Fruit fly (Drosophila melanogaster): ENCODE measurements around the gene Chsy.
A peak's percentile ranks its signal among the peaks of the same experiment; 100 is the strongest.

The Chsy gene

DNA sequence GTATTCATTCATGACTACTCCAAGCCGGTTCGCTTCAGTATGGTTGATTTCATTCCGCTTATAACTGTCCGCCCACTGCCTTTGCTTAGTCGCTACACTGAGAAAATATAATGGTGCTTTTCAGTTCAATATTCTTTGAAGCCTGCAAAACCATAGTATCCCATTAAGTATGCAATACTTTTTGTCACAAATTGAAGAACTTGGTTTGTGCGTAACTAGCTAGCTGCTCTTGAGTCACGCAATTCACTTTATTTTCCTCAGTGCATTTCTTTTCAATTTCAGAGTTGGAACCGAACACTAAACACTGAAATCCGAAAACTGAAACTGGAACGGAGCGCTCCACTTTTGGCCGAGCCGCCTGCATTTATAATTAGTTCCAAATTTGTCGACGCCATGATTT is 6.4 kb upstream of the Chsy start (continued):
- TF ChIP-seq kah (GFP tag; optimal IDR thresholded peaks at IDR 0.05) (no peak), Spps (tag; optimal IDR thresholded peaks at IDR 0.05) (no peak), CG7928 (GFP tag; optimal IDR thresholded peaks at IDR 0.05) (peak; percentile 14), Tbp (GFP tag; optimal IDR thresholded peaks at IDR 0.05) (no peak), gem (tag; optimal IDR thresholded peaks at IDR 0.05) (peak; percentile 78), tio (GFP tag; optimal IDR thresholded peaks at IDR 0.05) (peak; percentile 2), CG11696 (GFP tag; IDR thresholded peaks at IDR 0.05) (no peak), jing (GFP tag; optimal IDR thresholded peaks at IDR 0.05) (no peak), CG31441 (GFP tag; IDR thresholded peaks at IDR 0.05) (peak; percentile 48), CG10462 (GFP tag; optimal IDR thresholded peaks at IDR 0.05) (no peak), Ets65A (GFP tag) (peak; percentile 95), Fer2 (tag; optimal IDR thresholded peaks at IDR 0.05) (no peak), odd (GFP tag; optimal IDR thresholded peaks at IDR 0.05) (peak; percentile 26), nmo (GFP tag; optimal IDR thresholded peaks at IDR 0.05) (peak; percentile 46), dan (GFP tag; IDR thresholded peaks at IDR 0.05) (no peak), CG18262 (tag; optimal IDR thresholded peaks at IDR 0.05) (peak; percentile 38), Ptx1 (GFP tag; IDR thresholded peaks at IDR 0.05) (peak; percentile 68), CG33213 (GFP tag; optimal IDR thresholded peaks at IDR 0.05) (peak; percentile 43), sc (optimal IDR thresholded peaks at IDR 0.05) (no peak), sc (GFP tag; optimal IDR thresholded peaks at IDR 0.05) (no peak), CG4282 (GFP tag; optimal IDR thresholded peaks at IDR 0.05) (no peak), zen (tag; optimal IDR thresholded peaks at IDR 0.05) (peak; percentile 31), CG14667 (GFP tag; IDR thresholded peaks at IDR 0.05) (peak; percentile 51), CG1024 (GFP tag; IDR thresholded peaks at IDR 0.05) (0 out of 2 replicates have a peak, but pooled peaks have one; percentile 28), Gsc (GFP tag; IDR thresholded peaks at IDR 0.05) (no peak), BEAF-32 (GFP tag; optimal IDR thresholded peaks at IDR 0.05) (no peak), trem (tag; optimal IDR thresholded peaks at IDR 0.05) (no peak), CG6689 (GFP tag; IDR thresholded peaks at IDR 0.05) (peak; percentile 65), wdn (GFP tag; IDR thresholded peaks at IDR 0.05) (peak; percentile 35; the same call in 1 of the 2 replicates), E2f1 (GFP tag; IDR thresholded peaks at IDR 0.05) (peak; percentile 59), bsh (GFP tag; optimal IDR thresholded peaks at IDR 0.05) (peak in 1 of 2 experiments; percentile 57), CG30020 (tag; optimal IDR thresholded peaks at IDR 0.05) (no peak), CG4360 (GFP tag; IDR thresholded peaks at IDR 0.05) (no peak), Drgx (GFP tag; IDR thresholded peaks at IDR 0.05) (peak; percentile 65; the same call in 1 of the 2 replicates), CG10654 (GFP tag; optimal IDR thresholded peaks at IDR 0.05) (peak; percentile 27), CG9609 (GFP tag; optimal IDR thresholded peaks at IDR 0.05) (peak; percentile 51), HHEX (GFP tag; optimal IDR thresholded peaks at IDR 0.05) (peak; percentile 12), fru (optimal IDR thresholded peaks at IDR 0.05) (no peak), exex (tag; optimal IDR thresholded peaks at IDR 0.05) (no peak), CG14710 (tag; optimal IDR thresholded peaks at IDR 0.05) (peak; percentile 0), bab2 (GFP tag; optimal IDR thresholded peaks at IDR 0.05) (peak; percentile 24), h (optimal IDR thresholded peaks at IDR 0.05) (no peak), CG6272 (GFP tag; IDR thresholded peaks at IDR 0.05) (0 out of 2 replicates have a peak, but pooled peaks have one; percentile 47), aop (GFP tag; IDR thresholded peaks at IDR 0.05) (no peak), bbx (GFP tag; IDR thresholded peaks at IDR 0.05; ENCODE audit: partially characterized antibody) (no peak), Myb (GFP tag; optimal IDR thresholded peaks at IDR 0.05) (peak; percentile 36), ken (GFP tag; IDR thresholded peaks at IDR 0.05) (peak; percentile 50; the same call in 2 of the 3 replicates), insv (GFP tag; optimal IDR thresholded peaks at IDR 0.05) (no peak), CG4328 (GFP tag; optimal IDR thresholded peaks at IDR 0.05) (no peak), Lhr (GFP tag; optimal IDR thresholded peaks at IDR 0.05) (no peak), cwo (GFP tag; optimal IDR thresholded peaks at IDR 0.05) (peak; percentile 22), CG10321 (GFP tag; IDR thresholded peaks at IDR 0.05) (peak; percentile 41; the same call in 1 of the 2 replicates), Nf-YC (tag; optimal IDR thresholded peaks at IDR 0.05) (peak; percentile 25)

All from whole organism, embryonic.